Fruit fly (Drosophila melanogaster) Kc167 (cell line): ENCODE results near the gene CG2147.

ENCODE experiments used
- Myc ChIP-seq: fragments of >200 bp; optimal IDR thresholded peaks from 2 replicates; lab custom pipeline; 2017; ENCODE audit warnings: missing external identifiers
- Sin3A ChIP-seq: fragments of >200 bp; optimal IDR thresholded peaks from 2 replicates; lab custom pipeline; 2018; ENCODE audit warnings: missing external identifiers
- h ChIP-seq: fragments of >200 bp; optimal IDR thresholded peaks from 3 replicates; lab custom pipeline; 2018; ENCODE audit warnings: missing external identifiers
- insv ChIP-seq: fragments of >200 bp; optimal IDR thresholded peaks from 3 replicates; lab custom pipeline; 2018; ENCODE audit warnings: missing external identifiers
- psq ChIP-seq: fragments of >200 bp; optimal IDR thresholded peaks from 2 replicates; lab custom pipeline; 2017; ENCODE audit warnings: missing external identifiers
- ttk ChIP-seq: sonication (Bioruptor generic); optimal IDR thresholded peaks from 2 replicates; lab custom pipeline; 2017; ENCODE audit warnings: missing external identifiers

CG2147 gene

dm6 chrX:8233167-8233566 lies 7.3 kb upstream of the CG2147 start:
- TF ChIP-seq insv, result no peak
- TF ChIP-seq ttk (lab: Kevin White, UChicago), result no peak
- no peak for TF ChIP-seq psq (lab: Kevin White, UChicago)
- TF ChIP-seq Sin3A (lab: Kevin White, UChicago), result no peak
- TF ChIP-seq Myc (lab: Kevin White, UChicago), result no peak
- no peak for TF ChIP-seq h

DNA sequence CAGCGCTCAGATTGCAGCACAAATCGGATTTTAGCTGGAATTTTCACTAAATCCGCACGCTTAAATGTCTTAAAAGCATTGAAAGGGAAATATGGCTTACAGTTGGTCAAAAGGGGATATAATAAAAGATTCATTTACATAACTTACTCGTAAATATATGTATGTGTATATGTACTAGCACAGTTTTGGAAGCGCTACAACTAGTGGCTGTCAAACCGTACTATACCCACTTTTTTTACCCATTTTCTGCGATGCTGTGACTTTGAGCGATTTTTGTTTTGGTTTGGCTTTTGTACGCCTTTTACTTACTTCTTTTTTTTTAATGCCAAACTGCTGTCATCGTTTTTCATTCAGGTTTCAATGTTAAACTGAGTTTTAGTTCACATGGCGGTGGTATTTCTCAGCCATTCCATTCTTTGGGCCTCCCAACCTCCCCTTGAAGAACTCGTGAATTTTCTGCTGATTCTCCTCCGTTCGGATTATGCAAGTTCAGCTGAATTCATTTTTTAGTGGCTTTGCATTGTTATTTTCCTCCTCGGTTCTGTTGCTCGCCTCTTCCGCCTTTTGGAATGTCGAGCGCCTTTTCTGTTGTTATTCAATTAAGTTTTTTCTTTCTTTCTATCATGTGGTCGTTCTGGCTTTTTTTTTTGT lies 6.4 kb upstream of the CG2147 start:
- TF ChIP-seq ttk (lab: Kevin White, UChicago) (no peak), insv (no peak), Sin3A (lab: Kevin White, UChicago) (no peak), Myc (lab: Kevin White, UChicago) (no peak), h (no peak), psq (lab: Kevin White, UChicago) (no peak)

DNA sequence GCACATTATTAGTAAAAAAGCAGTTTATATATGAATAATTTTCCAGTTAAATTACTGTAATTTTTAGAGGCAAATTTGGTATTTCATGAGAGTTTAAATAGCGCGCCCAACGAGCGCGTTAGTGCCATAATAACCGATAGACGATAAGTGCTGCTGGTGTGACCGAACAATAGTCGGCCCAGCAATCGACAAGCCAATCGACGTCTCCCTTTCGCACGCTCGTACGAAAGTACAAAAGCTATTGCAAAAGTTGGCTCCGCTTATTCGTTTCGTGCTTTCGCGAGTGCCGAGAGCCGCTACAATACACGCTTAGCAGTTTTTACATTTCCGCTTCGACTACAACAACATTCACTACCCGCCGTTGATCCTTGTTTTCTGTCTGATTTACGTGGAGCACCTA lies 1.8 kb downstream of the CG2147 start, which contains the start of gene Trxr1:
Gene Trxr1, plus strand, starts transcription at position 231 of the 400 bp plus-strand sequence.
- TF ChIP-seq Sin3A (lab: Kevin White, UChicago), result no peak
- TF ChIP-seq h, result no peak
- no peak for TF ChIP-seq ttk (lab: Kevin White, UChicago)
- no peak for TF ChIP-seq insv
- no peak for TF ChIP-seq psq (lab: Kevin White, UChicago)
- no peak for TF ChIP-seq Myc (lab: Kevin White, UChicago)

dm6 chrX:8243251-8243650 lies 2.8 kb downstream of the CG2147 start:
- TF ChIP-seq Myc (lab: Kevin White, UChicago) (no peak), h (no peak), Sin3A (lab: Kevin White, UChicago) (no peak), psq (lab: Kevin White, UChicago) (no peak)

DNA sequence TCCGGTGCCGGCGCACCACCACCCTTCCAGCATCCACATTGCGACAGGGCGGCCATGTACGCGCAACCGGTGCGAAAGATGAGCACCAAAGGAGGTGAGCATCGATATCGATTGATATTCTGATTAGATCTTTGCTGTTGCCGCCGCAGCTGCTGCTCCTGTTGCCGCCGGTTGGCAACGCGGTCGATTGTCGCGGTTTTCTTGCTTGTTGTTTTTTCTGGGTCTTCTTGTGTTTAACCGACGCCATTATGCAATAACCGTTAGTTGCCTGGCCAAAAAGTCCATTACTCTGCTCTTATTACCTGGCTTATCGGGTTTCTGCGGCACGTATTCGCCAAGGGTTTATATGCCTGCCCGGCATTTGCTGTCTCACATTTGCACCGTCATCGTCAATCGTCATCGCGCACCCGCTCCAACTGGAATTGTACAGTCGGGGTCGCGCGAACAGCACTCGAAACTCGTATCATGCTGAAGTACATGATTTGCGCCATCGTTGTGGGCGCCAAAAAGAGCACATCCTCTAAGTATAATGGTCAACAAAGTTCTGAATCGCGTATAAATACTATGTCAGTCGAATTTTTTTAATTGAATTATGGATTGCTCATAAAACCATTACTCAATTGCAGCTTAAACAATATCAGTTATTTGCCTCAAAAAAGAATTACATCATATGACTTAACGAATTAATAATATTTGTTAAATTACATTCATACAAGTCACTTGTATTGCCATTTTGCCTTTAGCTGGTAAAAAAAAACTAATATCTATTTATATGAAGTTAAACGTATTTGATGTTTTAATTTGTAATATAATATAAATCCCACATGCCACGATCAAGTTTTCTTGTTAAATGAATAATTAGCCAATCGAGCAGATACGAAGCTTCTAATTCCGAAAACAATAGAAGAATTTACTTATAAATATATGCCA lies 3.7 kb downstream of the CG2147 start, which contains the start of gene sni:
Gene sni, minus strand, starts transcription at position 51 of the 930 bp plus-strand sequence.
- TF ChIP-seq insv, result no peak
- no peak for TF ChIP-seq h
- TF ChIP-seq ttk (lab: Kevin White, UChicago), result no peak
- no peak for TF ChIP-seq Sin3A (lab: Kevin White, UChicago)
- no peak for TF ChIP-seq Myc (lab: Kevin White, UChicago)
- no peak for TF ChIP-seq psq (lab: Kevin White, UChicago)

- TF ChIP-seq Myc (lab: Kevin White, UChicago) (no peak), Sin3A (lab: Kevin White, UChicago) (no peak), psq (lab: Kevin White, UChicago) (no peak), insv (no peak), h (no peak)
These were observed 10.9 kb downstream of the CG2147 start, which contains the start of gene ND-75 for dm6 chrX:8251268-8251996. ND-75 (minus strand) TSS chrX:8251687.

dm6 chrX:8252284-8252886 lies 11.9 kb downstream of the CG2147 start, which contains the start of gene CG1632:
CG1632 (plus strand) TSS chrX:8252670.
- TF ChIP-seq psq (lab: Kevin White, UChicago) (no peak), h (no peak), Myc (lab: Kevin White, UChicago) (no peak), insv (no peak), ttk (lab: Kevin White, UChicago) (no peak), Sin3A (lab: Kevin White, UChicago) (no peak)

DNA sequence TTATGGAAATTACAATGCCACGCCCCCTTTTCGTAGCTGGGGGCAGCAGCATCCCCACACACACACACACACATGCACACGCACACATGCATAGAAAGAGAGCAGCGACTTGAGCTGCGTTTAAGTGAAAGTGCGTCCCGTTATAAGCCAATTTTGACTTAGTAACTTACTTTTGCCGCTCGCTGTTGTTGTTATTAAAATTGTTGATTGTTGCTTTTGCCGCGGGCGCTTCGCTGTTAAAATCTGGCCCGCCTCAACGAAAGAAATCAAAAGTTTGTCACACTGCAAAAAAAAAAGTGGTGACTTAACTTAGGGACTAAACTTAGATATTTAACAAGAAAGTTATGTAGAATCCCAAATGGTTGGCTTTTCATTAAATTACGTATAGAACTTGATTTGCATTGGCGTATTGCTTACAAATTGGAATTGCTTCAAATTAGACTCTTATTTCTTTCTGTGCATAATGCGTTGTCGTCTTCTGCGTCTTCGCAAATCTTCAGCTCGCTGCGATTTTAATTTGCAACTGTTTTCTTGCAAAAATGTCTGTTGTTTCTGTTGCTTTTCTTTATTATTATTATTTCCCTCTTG lies 14.3 kb downstream of the CG2147 start:
- TF ChIP-seq insv, result no peak

DNA sequence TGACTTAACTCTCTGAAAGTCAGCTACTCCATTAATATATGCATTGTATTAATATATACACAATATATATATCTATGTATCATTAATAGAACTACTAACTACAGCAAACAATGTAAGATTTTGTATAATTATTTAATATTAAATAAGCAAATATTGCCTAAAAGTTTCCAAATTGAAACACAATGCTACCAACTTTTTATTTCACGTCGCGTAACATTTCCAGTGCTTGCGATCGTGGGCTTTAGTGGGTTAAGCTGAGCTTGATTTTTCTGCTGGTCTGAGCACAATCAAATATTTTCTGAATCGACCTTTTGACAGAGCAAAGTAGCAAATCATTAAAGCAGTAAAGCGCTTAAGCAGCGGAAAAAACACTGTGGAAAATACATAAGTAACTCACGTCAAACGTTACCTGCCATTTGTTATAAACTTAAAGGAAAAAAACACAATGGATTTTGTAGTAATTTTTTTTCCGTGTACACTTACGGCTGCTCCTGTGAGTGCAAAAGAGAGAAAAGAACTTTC lies 17.9 kb downstream of the CG2147 start:
- TF ChIP-seq ttk (lab: Kevin White, UChicago) (no peak), Myc (lab: Kevin White, UChicago) (no peak), Sin3A (lab: Kevin White, UChicago) (no peak), insv (no peak)

dm6 chrX:8259881-8260280 lies 19.4 kb downstream of the CG2147 start:
- no peak for TF ChIP-seq h
- TF ChIP-seq Myc (lab: Kevin White, UChicago), result no peak
- TF ChIP-seq Sin3A (lab: Kevin White, UChicago), result no peak
- TF ChIP-seq insv, result no peak
- TF ChIP-seq psq (lab: Kevin White, UChicago), result no peak
- no peak for TF ChIP-seq ttk (lab: Kevin White, UChicago)

dm6 chrX:8263236-8263635 lies 22.8 kb downstream of the CG2147 start:
- no peak for TF ChIP-seq h
- no peak for TF ChIP-seq ttk (lab: Kevin White, UChicago)
- TF ChIP-seq insv, result no peak
- no peak for TF ChIP-seq Myc (lab: Kevin White, UChicago)
- no peak for TF ChIP-seq psq (lab: Kevin White, UChicago)
- no peak for TF ChIP-seq Sin3A (lab: Kevin White, UChicago)
